Fruit fly (Drosophila melanogaster) whole organism, adult: ENCODE measurements around the gene Best4.

Experiments used
- CG12768 ChIP-seq: fragments of 200-800 bp; sonication (Bioruptor generic); optimal IDR thresholded peaks from 2 replicates; lab custom pipeline; 2017; ENCODE audit warnings: missing biosample characterization, missing genetic modification characterization, mild to moderate bottlenecking, moderate library complexity, missing genetic modification reagents
- CG1620 ChIP-seq: fragments of 200-800 bp; sonication (Bioruptor generic); optimal IDR thresholded peaks from 2 replicates; lab custom pipeline; 2016; ENCODE audit warnings: missing biosample characterization, missing genetic modification characterization
- CG33017 ChIP-seq: fragments of 200-800 bp; sonication (Bioruptor generic); optimal IDR thresholded peaks from 2 replicates; lab custom pipeline; 2018; ENCODE audit warnings: missing biosample characterization, mild to moderate bottlenecking, missing genetic modification characterization, moderate library complexity
- CG7045 ChIP-seq: fragments of 200-800 bp; sonication (Bioruptor generic); optimal IDR thresholded peaks from 2 replicates; lab custom pipeline; 2017; ENCODE audit warnings: missing biosample characterization, mild to moderate bottlenecking, missing genetic modification characterization
- Crg-1 ChIP-seq: fragments of 200-800 bp; sonication (Bioruptor generic); optimal IDR thresholded peaks from 2 replicates; lab custom pipeline; 2016; ENCODE audit warnings: missing biosample characterization, missing genetic modification characterization
- Hr96 ChIP-seq: fragments of 200-800 bp; sonication (Bioruptor generic); optimal IDR thresholded peaks from 2 replicates; lab custom pipeline; 2016; ENCODE audit warnings: missing biosample characterization, missing genetic modification characterization
- Mnt ChIP-seq: fragments of 200-800 bp; sonication (Bioruptor generic); optimal IDR thresholded peaks from 2 replicates; lab custom pipeline; 2016; ENCODE audit warnings: missing biosample characterization, mild to moderate bottlenecking, missing genetic modification characterization
- bab1 ChIP-seq: fragments of 200-800 bp; sonication (Bioruptor generic); optimal IDR thresholded peaks from 3 replicates; lab custom pipeline; 2019; ENCODE audit warnings: missing biosample characterization, mild to moderate bottlenecking, missing genetic modification characterization, moderate library complexity
- cic ChIP-seq: fragments of 200-800 bp; sonication (Bioruptor generic); optimal IDR thresholded peaks from 2 replicates; lab custom pipeline; 2017; ENCODE audit warnings: missing biosample characterization, mild to moderate bottlenecking, missing genetic modification characterization, moderate library complexity
- cnc ChIP-seq, 2 experiments: fragments of >200 bp; optimal IDR thresholded peaks; 2 replicates each; lab custom pipeline; 2017
- kay ChIP-seq: fragments of 200-800 bp; sonication (Bioruptor generic); peaks from one replicate; lab custom pipeline; 2016; ENCODE audit warnings: missing biosample characterization, missing genetic modification characterization, borderline replicate concordance
- pad ChIP-seq: fragments of 200-800 bp; sonication (Bioruptor generic); optimal IDR thresholded peaks from 3 replicates; lab custom pipeline; 2017; ENCODE audit warnings: missing biosample characterization, missing genetic modification characterization, mild to moderate bottlenecking, moderate library complexity, missing genetic modification reagents
- tj ChIP-seq: fragments of 200-800 bp; sonication (Bioruptor generic); optimal IDR thresholded peaks from 3 replicates; lab custom pipeline; 2017; ENCODE audit warnings: missing biosample characterization, mild to moderate bottlenecking, missing genetic modification characterization, moderate library complexity

DNA sequence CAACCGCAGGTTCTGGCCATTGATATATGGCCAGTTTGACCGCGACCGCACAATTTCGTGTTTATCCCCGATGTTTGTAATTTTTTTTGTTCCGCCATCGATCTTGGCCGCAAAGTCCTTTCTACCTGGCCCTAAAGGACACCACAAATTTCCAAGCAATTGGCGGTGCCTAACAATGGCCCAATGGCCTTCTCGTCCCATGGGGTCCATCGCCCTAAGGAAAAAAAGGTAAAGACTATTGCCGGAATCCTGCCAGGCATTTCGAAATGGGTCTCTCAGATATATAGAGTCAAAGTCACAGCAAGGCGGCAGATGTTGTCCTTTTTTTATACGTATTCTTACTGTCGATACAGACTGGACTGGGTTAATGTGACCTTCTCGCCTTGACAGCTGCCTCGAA, 36.7 kb upstream of the Best4 start:
- TF ChIP-seq Hr96 (no peak), CG12768 (GFP tag; lab: Kevin White, UChicago) (no peak), Crg-1 (GFP tag; lab: Kevin White, UChicago) (no peak), cnc (optimal IDR thresholded peaks at IDR 0.05; lab: Kevin White, UChicago) (no peak), bab1 (no peak), pad (GFP tag; lab: Kevin White, UChicago) (no peak), Mnt (no peak), CG1620 (GFP tag; lab: Kevin White, UChicago) (no peak), tj (GFP tag; lab: Kevin White, UChicago) (no peak), CG7045 (GFP tag; lab: Kevin White, UChicago) (no peak), cic (GFP tag; lab: Kevin White, UChicago) (no peak), CG33017 (tag; lab: Kevin White, UChicago) (no peak), kay (GFP tag; lab: Kevin White, UChicago) (no peak)
